Worm (Caenorhabditis elegans) whole organism, L4 larva: ENCODE data around the gene ceh-34.
A peak's percentile ranks its signal among the peaks of the same experiment; 100 is the strongest.

Source experiments
- F26F4.8 ChIP-seq: fragments of 200-800 bp; sonication (Bioruptor generic); conservative IDR thresholded peaks from 2 replicates; pipeline ENCODE4 v1.3.6; 2022; ENCODE audit warnings: missing genetic modification characterization, missing compliant biosample characterization
- Y105C5A.15 ChIP-seq: fragments of 200-800 bp; sonication (Bioruptor generic); IDR thresholded peaks from 2 replicates; pipeline ENCODE4 v1.3.6; 2022; ENCODE audit warnings: missing genetic modification characterization, missing compliant biosample characterization
- Y5F2A.4 ChIP-seq: fragments of 200-800 bp; sonication (Bioruptor generic); optimal IDR thresholded peaks from 2 replicates; lab custom pipeline; 2018; ENCODE audit warnings: mild to moderate bottlenecking, missing genetic modification characterization, missing compliant biosample characterization
- Y75B8A.6 ChIP-seq: fragments of 200-800 bp; sonication (Bioruptor generic); IDR thresholded peaks from 2 replicates; pipeline ENCODE4 v1.3.6; 2022; ENCODE audit warnings: missing genetic modification reagents, missing genetic modification characterization, missing compliant biosample characterization
- ZK337.2 ChIP-seq: fragments of 200-800 bp; sonication (Bioruptor generic); IDR thresholded peaks from 2 replicates; pipeline ENCODE4 v1.3.6; 2022; ENCODE audit warnings: missing genetic modification reagents, missing genetic modification characterization, missing compliant biosample characterization
- ZK546.5 ChIP-seq, 2 experiments: sonication (generic microtip); optimal IDR thresholded peaks; 2 replicates each; lab custom pipeline; 2017; ENCODE audit warnings: missing biosample characterization in 2 of 2, missing genetic modification characterization in 2 of 2
- aha-1 ChIP-seq: fragments of 150-350 bp; peaks from one replicate; lab custom pipeline; 2014; ENCODE audit warnings: missing biosample characterization, missing genetic modification characterization
- arid-1 ChIP-seq: fragments of 200-800 bp; sonication (Bioruptor generic); conservative IDR thresholded peaks from 2 replicates; pipeline ENCODE4 v1.3.6; 2022; ENCODE audit warnings: missing genetic modification reagents, missing genetic modification characterization, missing compliant biosample characterization
- attf-4 ChIP-seq: sonication (generic microtip); optimal IDR thresholded peaks from 3 replicates; lab custom pipeline; 2017; ENCODE audit warnings: missing biosample characterization, missing genetic modification characterization
- ceh-28 ChIP-seq: fragments of 150-350 bp; optimal IDR thresholded peaks from 2 replicates; lab custom pipeline; 2014; ENCODE audit warnings: missing biosample characterization, missing genetic modification reagents, missing genetic modification characterization
- ceh-32 ChIP-seq: sonication (generic microtip); optimal IDR thresholded peaks from 2 replicates; lab custom pipeline; 2016; ENCODE audit warnings: mild to moderate bottlenecking, missing genetic modification characterization, missing compliant biosample characterization; ENCODE audit not compliant: poor library complexity
- ces-1 ChIP-seq: fragments of 150-350 bp; sonication (generic microtip); optimal IDR thresholded peaks from 4 replicates; lab custom pipeline; 2014; ENCODE audit warnings: missing biosample characterization, missing genetic modification reagents, missing genetic modification characterization
- ctbp-1 ChIP-seq: fragments of 200-800 bp; sonication (Bioruptor generic); IDR thresholded peaks from 2 replicates; pipeline ENCODE4 v1.3.6; 2022; ENCODE audit warnings: missing genetic modification reagents, missing genetic modification characterization, missing compliant biosample characterization
- daf-16 ChIP-seq, 3 experiments: sonication (generic microtip); optimal IDR thresholded peaks; 2 replicates each; lab custom pipeline; 2016 to 2017; ENCODE audit warnings: missing genetic modification characterization in 3 of 3, missing genetic modification reagents in 3 of 3, mild to moderate bottlenecking in 2 of 3, missing compliant biosample characterization in 2 of 3, missing biosample characterization in 1 of 3, moderate library complexity in 1 of 3
- dmd-6 ChIP-seq: fragments of 200-800 bp; sonication (Bioruptor generic); IDR thresholded peaks from 2 replicates; pipeline ENCODE4 v1.3.6; 2022; ENCODE audit warnings: missing genetic modification reagents, missing genetic modification characterization, missing compliant biosample characterization
- fkh-10 ChIP-seq: fragments of 150-350 bp; optimal IDR thresholded peaks from 2 replicates; lab custom pipeline; 2014; ENCODE audit warnings: missing biosample characterization, missing genetic modification reagents, missing genetic modification characterization
- madf-5 ChIP-seq, 2 experiments: fragments of 200-800 bp; sonication (Bioruptor generic); IDR thresholded peaks; 2 replicates each; pipeline ENCODE4 v1.3.6; 2022; ENCODE audit warnings: missing compliant biosample characterization in 2 of 2, missing genetic modification characterization in 2 of 2
- madf-9 ChIP-seq: fragments of 200-800 bp; sonication (Bioruptor generic); conservative IDR thresholded peaks from 2 replicates; pipeline ENCODE4 v1.3.6; 2022; ENCODE audit warnings: missing genetic modification reagents, missing genetic modification characterization, missing compliant biosample characterization
- mxl-2 ChIP-seq: fragments of 200-800 bp; sonication (Bioruptor generic); conservative IDR thresholded peaks from 2 replicates; pipeline ENCODE4 v1.3.6; 2022; ENCODE audit warnings: missing genetic modification reagents, missing genetic modification characterization, missing compliant biosample characterization
- nhr-25 ChIP-seq: sonication (generic microtip); optimal IDR thresholded peaks from 2 replicates; lab custom pipeline; 2017; ENCODE audit warnings: missing genetic modification characterization, mild to moderate bottlenecking, missing compliant biosample characterization, antibody characterized with exemption, moderate library complexity, borderline replicate concordance; ENCODE audit not compliant: insufficient read depth
- pha-4 ChIP-seq, 2 experiments: fragments of 150-350 bp in 1 of 2; fragments of 200-800 bp in 1 of 2; sonication (Bioruptor generic) in 1 of 2; IDR thresholded peaks in 1 of 2; optimal IDR thresholded peaks in 1 of 2; 2 replicates each; pipeline versions ENCODE4 v1.3.6 to Lab custom; 2014 to 2022; ENCODE audit warnings: missing genetic modification characterization in 2 of 2, missing genetic modification reagents in 2 of 2, missing biosample characterization in 1 of 2, missing compliant biosample characterization in 1 of 2
- sdz-12 ChIP-seq: fragments of 200-800 bp; sonication (Bioruptor generic); optimal IDR thresholded peaks from 2 replicates; lab custom pipeline; 2018; ENCODE audit warnings: mild to moderate bottlenecking, missing genetic modification characterization, missing compliant biosample characterization
- set-16 ChIP-seq: fragments of 200-800 bp; sonication (Bioruptor generic); IDR thresholded peaks from 2 replicates; pipeline ENCODE4 v1.3.6; 2022; ENCODE audit warnings: missing genetic modification reagents, missing genetic modification characterization, missing compliant biosample characterization
- snpc-4 ChIP-seq: fragments of 150-350 bp; optimal IDR thresholded peaks from 2 replicates; lab custom pipeline; 2014; ENCODE audit warnings: missing biosample characterization, missing genetic modification characterization
- spr-1 ChIP-seq: sonication (generic microtip); optimal IDR thresholded peaks from 2 replicates; lab custom pipeline; 2016; ENCODE audit warnings: mild to moderate bottlenecking, missing genetic modification characterization, missing compliant biosample characterization
- tag-97 ChIP-seq: fragments of 200-800 bp; sonication (Bioruptor generic); IDR thresholded peaks from 2 replicates; pipeline ENCODE4 v1.3.6; 2022; ENCODE audit warnings: missing genetic modification characterization, missing compliant biosample characterization
- zip-2 ChIP-seq: fragments of 150-350 bp; optimal IDR thresholded peaks from 2 replicates; lab custom pipeline; 2014; ENCODE audit warnings: missing biosample characterization, missing genetic modification characterization

ceh-34 gene

DNA sequence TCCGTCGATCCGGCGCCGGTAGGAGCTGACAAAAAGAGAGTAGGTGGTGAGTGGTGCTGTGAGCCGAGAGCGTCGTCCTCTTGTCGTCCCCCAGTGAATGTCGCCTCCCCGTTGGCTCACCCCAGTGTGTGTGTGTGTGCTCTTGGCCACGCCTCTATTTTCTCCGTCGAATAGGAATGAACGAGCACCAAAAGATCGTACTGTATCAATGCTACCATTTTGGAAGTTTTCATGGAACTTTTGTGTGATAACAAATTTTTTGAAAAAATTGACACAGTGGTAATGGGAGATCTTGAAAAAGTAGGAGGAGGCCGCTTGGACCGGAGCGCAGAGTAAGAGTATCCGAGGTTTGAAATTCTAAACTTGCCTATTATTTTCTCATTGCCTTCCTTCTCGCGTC is at the start of gene ceh-34:
Gene ceh-34, minus strand, starts transcription at position 101 of the 400 bp plus-strand sequence.
- TF ChIP-seq arid-1 (GFP tag; lab: Robert Waterston, UW), result no peak
- peak; percentile 42; the same call in 1 of the 2 replicates for TF ChIP-seq set-16 (GFP tag; lab: Robert Waterston, UW)
- TF ChIP-seq Y105C5A.15 (GFP tag; lab: Robert Waterston, UW), result no peak
- TF ChIP-seq, all 104 proteins: peak for 1

ce11 chrV:5368792-5369191 is 49.4 kb upstream of the ceh-34 start, which contains the start of gene T09D3.9:
Gene T09D3.9, minus strand, starts transcription at chrV:5368892.
- no peak for TF ChIP-seq ZK546.5 (tag; optimal IDR thresholded peaks at IDR 0.05; lab: Kevin White, UChicago)
- no peak for TF ChIP-seq attf-4 (tag; lab: Kevin White, UChicago)
- TF ChIP-seq aha-1 (tag; lab: Kevin White, UChicago), result peak; percentile 2
- TF ChIP-seq daf-16 (GFP tag; optimal IDR thresholded peaks at IDR 0.05; lab: Kevin White, UChicago), result no peak
- no peak for TF ChIP-seq daf-16 (tag; optimal IDR thresholded peaks at IDR 0.05; lab: Kevin White, UChicago)

- TF ChIP-seq Y5F2A.4 (no peak), dmd-6 (GFP tag; lab: Robert Waterston, UW) (no peak), tag-97 (GFP tag; lab: Robert Waterston, UW) (no peak), madf-5 (GFP tag; IDR thresholded peaks at IDR 0.05; lab: Robert Waterston, UW) (no peak), ZK337.2 (GFP tag; lab: Robert Waterston, UW) (no peak), ces-1 (GFP tag; lab: Kevin White, UChicago) (no peak)
- TF ChIP-seq, all 104 proteins: peak for 0
Observed at ce11 chrV:5364863-5365262, 45.5 kb upstream of the ceh-34 start, which contains the start of gene T09D3.8. Gene T09D3.8, plus strand, starts transcription at chrV:5365163.

ce11 chrV:5362220-5362619 is 42.8 kb upstream of the ceh-34 start:
- no peak for TF ChIP-seq ceh-28 (tag; lab: Kevin White, UChicago)
- TF ChIP-seq ctbp-1 (GFP tag; lab: Robert Waterston, UW), result no peak
- no peak for TF ChIP-seq madf-9 (GFP tag; lab: Robert Waterston, UW)
- TF ChIP-seq set-16 (GFP tag; lab: Robert Waterston, UW), result no peak
- TF ChIP-seq mxl-2 (GFP tag; lab: Robert Waterston, UW), result no peak
- no peak for TF ChIP-seq spr-1 (tag; lab: Kevin White, UChicago)
- no peak for TF ChIP-seq nhr-25 (tag; lab: Kevin White, UChicago)
- TF ChIP-seq Y5F2A.4, result no peak
- TF ChIP-seq fkh-10, result no peak
- TF ChIP-seq snpc-4 (tag; lab: Kevin White, UChicago), result no peak
- TF ChIP-seq zip-2, result no peak
- no peak for TF ChIP-seq Y75B8A.6 (GFP tag; lab: Robert Waterston, UW)
- TF ChIP-seq, all 104 proteins: peak for 0

DNA sequence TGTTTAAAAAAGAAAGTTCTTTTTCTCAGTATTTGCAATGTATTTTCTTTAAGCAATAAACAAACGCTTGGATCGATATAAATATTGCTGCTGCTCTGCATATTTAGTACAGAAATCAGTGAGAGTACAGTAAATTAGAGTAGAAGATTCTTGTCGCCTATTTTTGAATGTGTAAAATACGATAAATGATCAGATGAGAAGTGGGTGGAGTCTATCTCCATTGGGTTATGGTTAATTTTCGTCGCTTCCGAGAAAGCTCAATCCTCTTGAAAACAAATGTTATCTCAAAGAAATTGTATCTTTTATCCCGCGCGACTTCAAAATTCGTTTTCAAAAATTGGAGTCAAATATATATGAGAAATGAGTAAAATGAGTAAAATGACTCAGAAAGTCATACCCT is 39.4 kb upstream of the ceh-34 start, which contains the start of gene nhr-216:
Gene nhr-216, minus strand, starts transcription at position 101 of the 400 bp plus-strand sequence.
- TF ChIP-seq fkh-10 (no peak), aha-1 (tag; lab: Kevin White, UChicago) (peak; percentile 71)

DNA sequence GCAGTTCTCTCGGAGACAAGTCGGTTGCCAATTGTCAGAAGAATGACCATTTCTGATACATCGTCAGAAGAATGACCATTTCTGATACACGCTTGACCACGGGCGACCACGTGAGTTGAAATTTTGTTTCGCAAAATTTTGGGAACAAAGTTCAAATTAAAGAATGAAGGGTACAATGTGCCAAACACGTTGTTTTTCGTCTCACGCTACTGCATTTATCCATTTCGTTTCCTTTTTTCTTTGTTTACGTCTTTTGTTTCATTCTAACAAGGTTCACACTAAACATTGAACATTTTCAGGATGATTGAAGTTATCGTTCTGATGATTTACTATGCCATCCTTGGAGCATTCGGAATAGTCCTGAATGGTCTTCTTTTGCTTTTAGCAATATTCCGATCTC is 32.1 kb upstream of the ceh-34 start, which contains the start of gene srd-9:
Gene srd-9, plus strand, starts transcription at position 301 of the 400 bp plus-strand sequence.
- TF ChIP-seq sdz-12 (GFP tag; lab: Kevin White, UChicago) (no peak), ceh-32 (tag; lab: Kevin White, UChicago) (no peak), pha-4 (GFP tag; IDR thresholded peaks at IDR 0.05; lab: Robert Waterston, UW) (no peak), pha-4 (tag; optimal IDR thresholded peaks at IDR 0.05; lab: Kevin White, UChicago) (no peak), F26F4.8 (GFP tag; lab: Robert Waterston, UW) (no peak)
- TF ChIP-seq, all 104 proteins: peak for 0
